Worm (Caenorhabditis elegans) whole organism, L3 larva: ENCODE measurements around the gene ugt-33.

ENCODE experiments used
- R02D3.7 ChIP-seq: fragments of 150-350 bp; optimal IDR thresholded peaks from 2 replicates; lab custom pipeline; 2014; ENCODE audit warnings: missing biosample characterization, missing genetic modification characterization
- ama-1 ChIP-seq: fragments of 150-350 bp; optimal IDR thresholded peaks from 2 replicates; lab custom pipeline; 2018
- daf-12 ChIP-seq: fragments of 150-350 bp; optimal IDR thresholded peaks from 2 replicates; lab custom pipeline; 2014; ENCODE audit warnings: missing biosample characterization, missing genetic modification reagents, missing genetic modification characterization
- lin-39 ChIP-seq: fragments of 150-350 bp; optimal IDR thresholded peaks from 2 replicates; lab custom pipeline; 2018; ENCODE audit warnings: missing biosample characterization, missing genetic modification reagents, missing genetic modification characterization
- nhr-12 ChIP-seq: fragments of 150-350 bp; optimal IDR thresholded peaks from 2 replicates; lab custom pipeline; 2014; ENCODE audit warnings: missing biosample characterization, missing genetic modification characterization
- pqm-1 ChIP-seq: fragments of 150-350 bp; optimal IDR thresholded peaks from 2 replicates; lab custom pipeline; 2017; ENCODE audit warnings: missing biosample characterization, missing genetic modification characterization, inconsistent platforms
- sea-2 ChIP-seq: fragments of 150-350 bp; sonication (generic microtip); optimal IDR thresholded peaks from 4 replicates; lab custom pipeline; 2014; ENCODE audit warnings: missing biosample characterization, missing genetic modification reagents, missing genetic modification characterization
- skn-1 ChIP-seq: fragments of 150-350 bp; optimal IDR thresholded peaks from 2 replicates; lab custom pipeline; 2014; ENCODE audit warnings: missing biosample characterization, missing genetic modification characterization
- snpc-4 ChIP-seq: fragments of 150-350 bp; optimal IDR thresholded peaks from 2 replicates; lab custom pipeline; 2014; ENCODE audit warnings: missing biosample characterization, missing genetic modification characterization
- tbx-2 ChIP-seq: sonication (generic microtip); optimal IDR thresholded peaks from 2 replicates; lab custom pipeline; 2016; ENCODE audit warnings: mild to moderate bottlenecking, missing genetic modification characterization, missing compliant biosample characterization
- unc-62 ChIP-seq: fragments of 150-350 bp; sonication (generic microtip); optimal IDR thresholded peaks from 4 replicates; lab custom pipeline; 2014; ENCODE audit warnings: missing biosample characterization, missing genetic modification reagents, missing genetic modification characterization
- zag-1 ChIP-seq: fragments of 150-350 bp; optimal IDR thresholded peaks from 2 replicates; lab custom pipeline; 2014; ENCODE audit warnings: missing biosample characterization, missing genetic modification characterization

DNA sequence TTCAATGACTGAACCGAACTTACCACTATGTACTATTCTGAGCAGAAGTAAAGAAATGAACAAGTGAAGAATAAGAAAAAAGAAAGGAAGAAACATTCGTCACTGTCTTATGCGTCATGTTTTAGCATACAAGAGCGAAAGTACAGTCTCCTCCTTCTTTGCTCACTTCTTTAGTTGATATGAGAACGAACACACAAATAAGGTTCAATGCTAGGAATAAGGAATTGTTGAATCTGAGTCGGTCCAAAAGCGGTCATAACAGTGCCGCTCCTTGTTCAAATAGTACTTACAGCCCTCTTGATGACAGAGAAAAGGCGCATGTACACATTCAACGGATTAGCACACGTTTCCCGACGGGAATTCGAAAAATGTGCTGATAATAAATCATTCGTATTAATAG is 45.9 kb downstream of the ugt-33 start, which contains the start of gene F25D1.8:
- no peak for TF ChIP-seq sea-2
- TF ChIP-seq ama-1 (lab: Kevin White, UChicago): no peak
- TF ChIP-seq nhr-12 (tag; lab: Kevin White, UChicago): no peak
- no peak for TF ChIP-seq daf-12 (tag; lab: Kevin White, UChicago)
- TF ChIP-seq zag-1 (tag; lab: Kevin White, UChicago): no peak
- TF ChIP-seq R02D3.7 (tag; lab: Kevin White, UChicago): no peak
- TF ChIP-seq unc-62 (GFP tag; lab: Kevin White, UChicago): no peak
- TF ChIP-seq lin-39: no peak
- peak; percentile 21 for TF ChIP-seq pqm-1
- TF ChIP-seq snpc-4: no peak
- TF ChIP-seq skn-1 (tag; lab: Kevin White, UChicago): no peak
- no peak for TF ChIP-seq tbx-2 (tag; lab: Kevin White, UChicago)
